Worm (Caenorhabditis elegans): Measurements from ENCODE around the gene mec-4.

DNA sequence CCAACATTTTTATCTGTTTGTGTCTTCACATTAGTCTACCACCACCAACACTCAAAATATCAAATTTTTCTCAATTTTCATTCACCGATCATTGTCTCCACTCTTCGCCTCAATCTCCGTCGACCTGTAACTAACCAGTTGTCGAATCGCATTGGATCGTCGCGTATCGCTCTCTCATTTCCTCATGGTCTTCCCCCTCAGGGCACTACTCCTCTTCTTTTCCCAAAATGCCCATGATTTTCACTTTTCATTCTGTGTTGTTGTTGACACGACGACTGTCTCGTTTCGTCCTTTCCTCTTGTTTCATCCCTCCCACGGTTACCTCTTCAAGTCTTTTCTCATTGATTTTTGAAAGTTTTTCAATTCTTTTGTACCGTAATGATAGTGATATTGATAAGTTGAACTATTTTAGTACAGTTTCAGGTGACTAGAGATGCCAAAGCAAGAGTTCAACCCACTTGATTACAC is 20.9 kb downstream of the mec-4 start, which contains the start of gene T01C8.2:
- TF ChIP-seq him-1 (tag; optimal IDR thresholded peaks at IDR 0.05) (no peak), dao-5 (tag; optimal IDR thresholded peaks at IDR 0.05) (no peak), W03F9.2 (tag; optimal IDR thresholded peaks at IDR 0.05) (no peak)
